Worm (Caenorhabditis elegans) whole organism, late embryonic: Measurements from ENCODE around the gene srx-125.

ENCODE experiments used
- K02D7.2 ChIP-seq: sonication (generic microtip); optimal IDR thresholded peaks from 2 replicates; lab custom pipeline; 2017; ENCODE audit warnings: mild to moderate bottlenecking, missing genetic modification characterization, missing compliant biosample characterization
- K09A11.1 ChIP-seq: sonication (generic microtip); optimal IDR thresholded peaks from 2 replicates; lab custom pipeline; 2017; ENCODE audit warnings: antibody characterized with exemption, mild to moderate bottlenecking, missing genetic modification characterization, missing compliant biosample characterization; ENCODE audit not compliant: insufficient read depth
- T23F11.4 ChIP-seq: fragments of 200-800 bp; sonication (Bioruptor generic); optimal IDR thresholded peaks from 2 replicates; lab custom pipeline; 2018; ENCODE audit warnings: mild to moderate bottlenecking, missing genetic modification characterization, missing compliant biosample characterization
- ceh-18 ChIP-seq: sonication (generic microtip); optimal IDR thresholded peaks from 2 replicates; lab custom pipeline; 2016; ENCODE audit warnings: missing genetic modification characterization, missing compliant biosample characterization
- ceh-19 ChIP-seq: fragments of 200-800 bp; sonication (Bioruptor generic); optimal IDR thresholded peaks from 2 replicates; lab custom pipeline; 2018; ENCODE audit warnings: mild to moderate bottlenecking, missing genetic modification characterization, missing compliant biosample characterization
- ceh-2 ChIP-seq: sonication (generic microtip); optimal IDR thresholded peaks from 2 replicates; lab custom pipeline; 2016; ENCODE audit warnings: missing genotype, missing genetic modification characterization, missing compliant biosample characterization
- ceh-24 ChIP-seq: sonication (generic microtip); optimal IDR thresholded peaks from 2 replicates; lab custom pipeline; 2016; ENCODE audit warnings: mild to moderate bottlenecking, missing genetic modification characterization, missing compliant biosample characterization
- ceh-30 ChIP-seq: fragments of 150-350 bp; optimal IDR thresholded peaks from 2 replicates; lab custom pipeline; 2014; ENCODE audit warnings: missing biosample characterization, missing genetic modification characterization
- ceh-45 ChIP-seq: fragments of 200-800 bp; sonication (Bioruptor generic); IDR thresholded peaks from 2 replicates; pipeline ENCODE4 v1.3.6; 2022; ENCODE audit warnings: missing genetic modification reagents, missing genetic modification characterization, missing compliant biosample characterization
- ceh-48 ChIP-seq: sonication (generic microtip); optimal IDR thresholded peaks from 2 replicates; lab custom pipeline; 2016; ENCODE audit warnings: missing genetic modification characterization, inconsistent platforms, missing compliant biosample characterization
- ceh-9 ChIP-seq: sonication (generic microtip); optimal IDR thresholded peaks from 2 replicates; lab custom pipeline; 2016; ENCODE audit warnings: mild to moderate bottlenecking, missing genetic modification characterization, inconsistent platforms, missing compliant biosample characterization
- che-1 ChIP-seq: sonication (generic microtip); optimal IDR thresholded peaks from 2 replicates; lab custom pipeline; 2016; ENCODE audit warnings: mild to moderate bottlenecking, missing genetic modification characterization, missing compliant biosample characterization
- dmd-4 ChIP-seq: sonication (generic microtip); optimal IDR thresholded peaks from 2 replicates; lab custom pipeline; 2016; ENCODE audit warnings: borderline replicate concordance, missing genetic modification characterization, missing compliant biosample characterization
- elt-2 ChIP-seq: sonication (generic microtip); optimal IDR thresholded peaks from 2 replicates; lab custom pipeline; 2016; ENCODE audit warnings: missing genetic modification reagents, missing genetic modification characterization, missing compliant biosample characterization
- elt-4 ChIP-seq: sonication (generic microtip); optimal IDR thresholded peaks from 2 replicates; lab custom pipeline; 2016; ENCODE audit warnings: missing genetic modification characterization, missing compliant biosample characterization
- fkh-10 ChIP-seq: fragments of 150-350 bp; optimal IDR thresholded peaks from 2 replicates; lab custom pipeline; 2014; ENCODE audit warnings: missing biosample characterization, missing genetic modification reagents, missing genetic modification characterization
- hlh-13 ChIP-seq: fragments of 200-800 bp; sonication (Bioruptor generic); optimal IDR thresholded peaks from 2 replicates; lab custom pipeline; 2018; ENCODE audit warnings: mild to moderate bottlenecking, missing genetic modification characterization, missing compliant biosample characterization
- hlh-30 ChIP-seq: sonication (generic microtip); optimal IDR thresholded peaks from 2 replicates; lab custom pipeline; 2017; ENCODE audit warnings: antibody characterized with exemption, missing genetic modification characterization, missing compliant biosample characterization; ENCODE audit not compliant: insufficient read depth
- hlh-8 ChIP-seq: sonication (generic microtip); optimal IDR thresholded peaks from 2 replicates; lab custom pipeline; 2016; ENCODE audit warnings: missing genotype, missing genetic modification characterization, missing compliant biosample characterization
- lin-11 ChIP-seq: fragments of 200-800 bp; sonication (Bioruptor generic); optimal IDR thresholded peaks from 2 replicates; lab custom pipeline; 2018; ENCODE audit warnings: mild to moderate bottlenecking, missing genetic modification characterization, missing compliant biosample characterization
- nhr-232 ChIP-seq: sonication (generic microtip); optimal IDR thresholded peaks from 2 replicates; lab custom pipeline; 2016; ENCODE audit warnings: missing genetic modification characterization, missing compliant biosample characterization
- pax-1 ChIP-seq: fragments of 150-350 bp; optimal IDR thresholded peaks from 2 replicates; lab custom pipeline; 2014; ENCODE audit warnings: missing biosample characterization, missing genetic modification characterization
- pha-2 ChIP-seq: sonication (generic microtip); optimal IDR thresholded peaks from 2 replicates; lab custom pipeline; 2017; ENCODE audit warnings: mild to moderate bottlenecking, missing genetic modification characterization, missing compliant biosample characterization
- ref-2 ChIP-seq: sonication (generic microtip); optimal IDR thresholded peaks from 2 replicates; lab custom pipeline; 2016; ENCODE audit warnings: missing genetic modification characterization, missing compliant biosample characterization
- rnt-1 ChIP-seq: sonication (generic microtip); optimal IDR thresholded peaks from 2 replicates; lab custom pipeline; 2016; ENCODE audit warnings: missing genetic modification characterization, missing compliant biosample characterization
- sdc-2 ChIP-seq: sonication (generic microtip); optimal IDR thresholded peaks from 2 replicates; lab custom pipeline; 2016; ENCODE audit warnings: missing genotype, missing genetic modification characterization, missing compliant biosample characterization
- sox-2 ChIP-seq: fragments of 200-800 bp; sonication (Bioruptor generic); IDR thresholded peaks from 2 replicates; pipeline ENCODE4 v1.3.6; 2022; ENCODE audit warnings: missing genetic modification reagents, missing genetic modification characterization, missing compliant biosample characterization
- tbx-2 ChIP-seq: sonication (generic microtip); optimal IDR thresholded peaks from 2 replicates; lab custom pipeline; 2016; ENCODE audit warnings: missing genetic modification characterization, missing compliant biosample characterization
- ttx-3 ChIP-seq: sonication (generic microtip); optimal IDR thresholded peaks from 2 replicates; lab custom pipeline; 2016; ENCODE audit warnings: missing genetic modification reagents, missing genetic modification characterization, missing compliant biosample characterization
- unc-55 ChIP-seq: sonication (generic microtip); optimal IDR thresholded peaks from 2 replicates; lab custom pipeline; 2017; ENCODE audit warnings: missing biosample characterization, missing genetic modification reagents, missing genetic modification characterization
- unc-86 ChIP-seq: sonication (generic microtip); optimal IDR thresholded peaks from 2 replicates; lab custom pipeline; 2016; ENCODE audit warnings: missing genetic modification characterization, missing compliant biosample characterization

The srx-125 gene

ce11 chrV:13335883-13336419, 31.2 kb upstream of the srx-125 start, which contains the start of gene C50B6.9:
C50B6.9 (plus strand) TSS chrV:13336369.
- TF ChIP-seq lin-11 (tag; lab: Kevin White, UChicago) = no peak
- TF ChIP-seq hlh-30 (tag; lab: Kevin White, UChicago) = peak; percentile 1

ce11 chrV:13338037-13338436, 29.1 kb upstream of the srx-125 start:
- TF ChIP-seq pha-2 (tag; lab: Kevin White, UChicago) = no peak
- TF ChIP-seq tbx-2 (tag; lab: Kevin White, UChicago) = no peak
- TF ChIP-seq K02D7.2 (tag; lab: Kevin White, UChicago) = no peak
- no peak for TF ChIP-seq sox-2 (GFP tag; lab: Robert Waterston, UW)
- no peak for TF ChIP-seq T23F11.4 (GFP tag; lab: Kevin White, UChicago)
- no peak for TF ChIP-seq ceh-19
- TF ChIP-seq ceh-18 (tag; lab: Kevin White, UChicago) = no peak
- no peak for TF ChIP-seq unc-86 (tag; lab: Kevin White, UChicago)
- TF ChIP-seq ceh-48 (tag; lab: Kevin White, UChicago) = no peak
- TF ChIP-seq sdc-2 (tag; lab: Kevin White, UChicago) = no peak
- no peak for TF ChIP-seq elt-4
- no peak for TF ChIP-seq hlh-8 (tag; lab: Kevin White, UChicago)
- TF ChIP-seq ceh-45 (GFP tag; lab: Robert Waterston, UW) = no peak

- no peak for TF ChIP-seq ceh-45 (GFP tag; lab: Robert Waterston, UW)
- TF ChIP-seq nhr-232 (tag; lab: Kevin White, UChicago) = no peak
- no peak for TF ChIP-seq pax-1 (tag; lab: Kevin White, UChicago)
- TF ChIP-seq unc-86 (tag; lab: Kevin White, UChicago) = no peak
- TF ChIP-seq ttx-3 (tag; lab: Kevin White, UChicago) = no peak
- TF ChIP-seq K09A11.1 (tag; lab: Kevin White, UChicago) = no peak
- TF ChIP-seq ceh-9 (tag; lab: Kevin White, UChicago) = no peak
- TF ChIP-seq ceh-2 (tag; lab: Kevin White, UChicago) = no peak
- no peak for TF ChIP-seq dmd-4 (tag; lab: Kevin White, UChicago)
- TF ChIP-seq fkh-10 = no peak
Observed at ce11 chrV:13339633-13340290, 27.4 kb upstream of the srx-125 start, which contains the start of the genes str-4 and lgc-48. str-4 (minus strand) TSS chrV:13339733. lgc-48 (plus strand) TSS chrV:13340240.

ce11 chrV:13342235-13342634, 24.9 kb upstream of the srx-125 start:
- no peak for TF ChIP-seq ceh-30 (tag; lab: Kevin White, UChicago)
- no peak for TF ChIP-seq hlh-13 (GFP tag; lab: Kevin White, UChicago)

- no peak for TF ChIP-seq elt-2 (tag; lab: Kevin White, UChicago)
- no peak for TF ChIP-seq ceh-24 (tag; lab: Kevin White, UChicago)
- TF ChIP-seq rnt-1 (tag; lab: Kevin White, UChicago) = peak; percentile 64
- TF ChIP-seq ceh-18 (tag; lab: Kevin White, UChicago) = peak; percentile 32
- TF ChIP-seq che-1 = no peak
- TF ChIP-seq ref-2 (tag; lab: Kevin White, UChicago) = no peak
- TF ChIP-seq unc-55 (GFP tag; lab: Kevin White, UChicago) = peak; percentile 43
- TF ChIP-seq, all 69 proteins: peak for 3
Observed at ce11 chrV:13345867-13346328, 21.2 kb upstream of the srx-125 start, which contains the start of gene twk-43. twk-43 (plus strand) TSS chrV:13346278.
